Fruit fly (Drosophila melanogaster): Measurements from ENCODE around the gene SPR.

DNA sequence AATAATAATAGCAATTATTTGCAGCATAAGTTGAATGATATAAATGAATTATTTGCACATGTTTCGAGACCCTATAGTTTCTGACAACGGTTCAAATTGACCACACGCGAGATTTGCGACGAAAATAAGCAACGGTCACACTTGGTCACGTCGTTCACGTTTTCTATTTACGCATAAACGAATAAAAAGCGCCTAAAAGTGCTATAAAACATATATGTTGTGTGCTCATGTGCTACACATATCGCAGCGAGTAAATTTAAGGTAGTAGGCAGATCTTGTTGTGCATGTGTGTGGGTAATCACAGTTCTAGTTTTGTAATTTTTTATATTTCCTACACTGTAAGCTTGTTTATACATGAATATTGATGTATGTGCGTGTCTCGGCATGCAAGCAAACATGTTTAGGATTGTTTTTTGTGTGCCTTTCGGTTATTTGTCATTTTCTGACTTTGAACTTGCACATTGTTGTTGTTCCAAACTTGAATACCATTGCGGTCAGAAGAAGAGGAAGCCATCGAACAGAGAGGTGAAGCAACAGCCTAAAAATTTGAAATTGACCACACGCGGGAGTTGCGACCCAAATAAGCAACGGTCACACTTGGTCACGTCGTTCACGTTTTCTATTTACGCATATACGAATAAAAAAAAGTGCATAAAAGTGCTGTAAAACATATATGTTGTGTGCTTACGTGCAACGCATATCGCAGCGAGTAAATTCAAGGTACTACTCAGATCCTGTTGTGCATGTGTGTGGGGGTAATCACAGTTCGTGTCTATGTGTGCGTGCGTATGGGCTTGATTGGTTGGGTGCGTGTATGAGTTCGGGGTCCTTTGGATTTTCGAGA lies 24.8 kb upstream of the SPR start, which contains the start of gene Usp16-45:
- TF ChIP-seq CTCF (optimal IDR thresholded peaks at IDR 0.05) = no peak
- no peak for TF ChIP-seq CG8478 (optimal IDR thresholded peaks at IDR 0.05)

Data from S2 (cell line).